Worm (Caenorhabditis elegans): ENCODE data around the gene C30B5.2.

DNA sequence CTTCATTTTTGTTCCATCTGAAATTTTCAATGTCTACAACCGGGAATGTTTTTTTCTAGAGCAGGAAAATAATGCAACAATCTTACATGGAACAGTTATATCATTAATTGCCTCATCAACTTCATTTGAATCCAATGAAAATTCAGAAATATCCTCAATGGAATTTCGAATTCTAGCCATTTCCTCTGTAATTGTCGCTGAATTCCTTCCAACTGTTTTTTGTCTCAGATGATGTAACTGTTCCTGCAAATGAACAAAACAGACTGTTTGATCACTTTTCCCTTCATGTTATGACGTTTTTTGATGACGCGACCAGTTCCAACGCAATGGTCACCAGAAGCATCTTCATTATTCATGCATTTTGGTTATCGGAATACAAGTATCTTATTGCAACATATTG lies 24.5 kb downstream of the C30B5.2 start:
- no peak for TF ChIP-seq unc-62 (GFP tag; optimal IDR thresholded peaks at IDR 0.05)
- TF ChIP-seq ztf-11 (tag; optimal IDR thresholded peaks at IDR 0.05), result no peak
- TF ChIP-seq elt-3 (tag; optimal IDR thresholded peaks at IDR 0.05), result no peak
- no peak for TF ChIP-seq nhr-11 (tag; optimal IDR thresholded peaks at IDR 0.05)
- no peak for TF ChIP-seq ama-1 (optimal IDR thresholded peaks at IDR 0.05)
- no peak for TF ChIP-seq zag-1 (tag; optimal IDR thresholded peaks at IDR 0.05)
